Worm (Caenorhabditis elegans): ENCODE measurements around the gene F08D12.12.

ce11 chrII:2751278-2751677 is 35.6 kb downstream of the F08D12.12 start:
- TF ChIP-seq T22C8.4 (GFP tag; IDR thresholded peaks at IDR 0.05) (no peak), ztf-29 (GFP tag; IDR thresholded peaks at IDR 0.05) (no peak), tab-1 (GFP tag; IDR thresholded peaks at IDR 0.05) (no peak), flt-1 (GFP tag; IDR thresholded peaks at IDR 0.05) (no peak), med-1 (GFP tag; optimal IDR thresholded peaks at IDR 0.05; ENCODE audit: insufficient read depth) (no peak)

Data from whole organism, midembryonic.